Worm (Caenorhabditis elegans) whole organism, midembryonic: ENCODE measurements around the gene unc-18.
A peak's percentile ranks its signal among the peaks of the same experiment; 100 is the strongest.

ENCODE experiments used
- T22C8.4 ChIP-seq: fragments of 200-800 bp; sonication (Bioruptor generic); IDR thresholded peaks from 2 replicates; pipeline ENCODE4 v1.3.6; 2022; ENCODE audit warnings: missing genetic modification characterization, missing compliant biosample characterization
- cog-1 ChIP-seq: sonication (generic microtip); optimal IDR thresholded peaks from 2 replicates; lab custom pipeline; 2016; ENCODE audit warnings: missing genetic modification characterization, missing compliant biosample characterization
- flt-1 ChIP-seq: fragments of 200-800 bp; sonication (Bioruptor generic); IDR thresholded peaks from 2 replicates; pipeline ENCODE4 v1.3.6; 2022; ENCODE audit warnings: missing genetic modification characterization, missing compliant biosample characterization
- klf-2 ChIP-seq: fragments of 200-800 bp; sonication (Bioruptor generic); conservative IDR thresholded peaks from 2 replicates; pipeline ENCODE4 v1.3.6; 2022; ENCODE audit warnings: missing genetic modification reagents, missing genetic modification characterization, missing compliant biosample characterization
- med-1 ChIP-seq: sonication (generic microtip); optimal IDR thresholded peaks from 2 replicates; lab custom pipeline; 2017; ENCODE audit warnings: missing genetic modification characterization, mild to moderate bottlenecking, missing compliant biosample characterization, antibody characterized with exemption, missing genetic modification reagents; ENCODE audit not compliant: insufficient read depth
- tab-1 ChIP-seq: fragments of 200-800 bp; sonication (Bioruptor generic); IDR thresholded peaks from 2 replicates; pipeline ENCODE4 v1.3.6; 2022; ENCODE audit warnings: missing genetic modification characterization, missing compliant biosample characterization
- ztf-23 ChIP-seq: fragments of 200-800 bp; sonication (Bioruptor generic); IDR thresholded peaks from 2 replicates; pipeline ENCODE4 v1.3.6; 2022; ENCODE audit warnings: missing genetic modification reagents, missing genetic modification characterization, missing compliant biosample characterization
- ztf-29 ChIP-seq: fragments of 200-800 bp; sonication (Bioruptor generic); IDR thresholded peaks from 2 replicates; pipeline ENCODE4 v1.3.6; 2022; ENCODE audit warnings: missing genetic modification reagents, missing genetic modification characterization, missing compliant biosample characterization

ce11 chrX:7710187-7710586 lies 27.5 kb downstream of the unc-18 start:
- TF ChIP-seq T22C8.4 (GFP tag; lab: Robert Waterston, UW) (no peak), ztf-29 (no peak), cog-1 (tag; lab: Kevin White, UChicago) (no peak), med-1 (no peak), klf-2 (GFP tag; lab: Robert Waterston, UW) (no peak), tab-1 (GFP tag; lab: Robert Waterston, UW) (no peak; the same call in 1 of the 2 replicates), flt-1 (GFP tag; lab: Robert Waterston, UW) (peak; percentile 57; the same call in 1 of the 2 replicates), ztf-23 (GFP tag; lab: Robert Waterston, UW) (0 out of 2 replicates have a peak, but pooled peaks have one; percentile 14)
